Worm (Caenorhabditis elegans) whole organism, young adult: ENCODE data around the gene srd-11.
A peak's percentile ranks its signal among the peaks of the same experiment; 100 is the strongest.

Experiments used
- C06A6.2 ChIP-seq: fragments of 200-800 bp; sonication (Bioruptor generic); conservative IDR thresholded peaks from 2 replicates; pipeline ENCODE4 v1.3.6; 2022; ENCODE audit warnings: missing genetic modification characterization, missing compliant biosample characterization
- D2030.7 ChIP-seq: fragments of 200-800 bp; sonication (Bioruptor generic); IDR thresholded peaks from 2 replicates; pipeline ENCODE4 v1.3.6; 2022; ENCODE audit warnings: missing genetic modification reagents, missing genetic modification characterization, missing compliant biosample characterization
- F33H1.4 ChIP-seq: fragments of 200-800 bp; sonication (Bioruptor generic); IDR thresholded peaks from 2 replicates; pipeline ENCODE4 v1.3.6; 2022; ENCODE audit warnings: missing genetic modification reagents, missing genetic modification characterization, missing compliant biosample characterization
- F37B4.10 ChIP-seq: fragments of 200-800 bp; sonication (Bioruptor generic); IDR thresholded peaks from 2 replicates; pipeline ENCODE4 v1.3.6; 2022; ENCODE audit warnings: missing genetic modification characterization, missing compliant biosample characterization
- K11D2.4 ChIP-seq: fragments of 200-800 bp; sonication (Bioruptor generic); IDR thresholded peaks from 2 replicates; pipeline ENCODE4 v1.3.6; 2022; ENCODE audit warnings: missing genetic modification reagents, missing genetic modification characterization, missing compliant biosample characterization
- T07F8.4 ChIP-seq: sonication (generic microtip); optimal IDR thresholded peaks from 2 replicates; lab custom pipeline; 2016; ENCODE audit warnings: mild to moderate bottlenecking, missing genetic modification characterization, moderate library complexity, missing compliant biosample characterization
- Y53G8AR.9 ChIP-seq: fragments of 200-800 bp; sonication (Bioruptor generic); conservative IDR thresholded peaks from 2 replicates; pipeline ENCODE4 v1.3.6; 2022; ENCODE audit warnings: missing genetic modification reagents, missing genetic modification characterization, missing compliant biosample characterization
- Y56A3A.18 ChIP-seq: fragments of 200-800 bp; sonication (Bioruptor generic); IDR thresholded peaks from 2 replicates; pipeline ENCODE4 v1.3.6; 2022; ENCODE audit warnings: missing genetic modification reagents, missing genetic modification characterization, missing compliant biosample characterization
- Y67H2A.10 ChIP-seq: fragments of 200-800 bp; sonication (Bioruptor generic); conservative IDR thresholded peaks from 2 replicates; pipeline ENCODE4 v1.3.6; 2022; ENCODE audit warnings: missing genetic modification reagents, missing genetic modification characterization, missing compliant biosample characterization
- Y79H2A.3 ChIP-seq: fragments of 200-800 bp; sonication (Bioruptor generic); conservative IDR thresholded peaks from 2 replicates; pipeline ENCODE4 v1.3.6; 2022; ENCODE audit warnings: missing genetic modification reagents, missing genetic modification characterization, missing compliant biosample characterization
- Y95B8A.8 ChIP-seq: fragments of 200-800 bp; sonication (Bioruptor generic); IDR thresholded peaks from 2 replicates; pipeline ENCODE4 v1.3.6; 2022; ENCODE audit warnings: missing genetic modification reagents, missing genetic modification characterization, missing compliant biosample characterization
- akir-1 ChIP-seq: fragments of 200-800 bp; sonication (Bioruptor generic); optimal IDR thresholded peaks from 2 replicates; lab custom pipeline; 2018; ENCODE audit warnings: mild to moderate bottlenecking, missing genetic modification characterization, moderate library complexity, missing compliant biosample characterization
- attf-3 ChIP-seq: fragments of 200-800 bp; sonication (Bioruptor generic); conservative IDR thresholded peaks from 2 replicates; pipeline ENCODE4 v1.3.6; 2022; ENCODE audit warnings: missing genetic modification reagents, missing genetic modification characterization, missing compliant biosample characterization
- attf-5 ChIP-seq: fragments of 200-800 bp; sonication (Bioruptor generic); optimal IDR thresholded peaks from 2 replicates; lab custom pipeline; 2018; ENCODE audit warnings: mild to moderate bottlenecking, missing genetic modification characterization, missing compliant biosample characterization
- attf-6 ChIP-seq: fragments of 200-800 bp; sonication (Bioruptor generic); IDR thresholded peaks from 2 replicates; pipeline ENCODE4 v1.3.6; 2022; ENCODE audit warnings: missing genetic modification reagents, missing genetic modification characterization, missing compliant biosample characterization
- cebp-1 ChIP-seq, 2 experiments: fragments of 200-800 bp in 1 of 2; sonication (Bioruptor generic) in 1 of 2; sonication (generic microtip) in 1 of 2; IDR thresholded peaks in 1 of 2; optimal IDR thresholded peaks in 1 of 2; 2 replicates each; pipeline versions ENCODE4 v1.3.6 to Lab custom; 2017 to 2022; ENCODE audit warnings: missing compliant biosample characterization in 2 of 2, missing genetic modification characterization in 2 of 2, mild to moderate bottlenecking in 1 of 2, missing genetic modification reagents in 1 of 2, moderate library complexity in 1 of 2
- cebp-2 ChIP-seq: fragments of 200-800 bp; sonication (Bioruptor generic); IDR thresholded peaks from 2 replicates; pipeline ENCODE4 v1.3.6; 2022; ENCODE audit warnings: missing genetic modification characterization, missing compliant biosample characterization
- ceh-27 ChIP-seq: fragments of 200-800 bp; sonication (Bioruptor generic); optimal IDR thresholded peaks from 2 replicates; lab custom pipeline; 2018; ENCODE audit warnings: mild to moderate bottlenecking, missing genetic modification characterization, moderate library complexity, missing compliant biosample characterization
- ceh-58 ChIP-seq: fragments of 200-800 bp; sonication (Bioruptor generic); IDR thresholded peaks from 2 replicates; pipeline ENCODE4 v1.3.6; 2022; ENCODE audit warnings: missing genetic modification characterization, missing compliant biosample characterization
- ceh-91 ChIP-seq: fragments of 200-800 bp; sonication (Bioruptor generic); IDR thresholded peaks from 2 replicates; pipeline ENCODE4 v1.3.6; 2022; ENCODE audit warnings: missing genetic modification reagents, missing genetic modification characterization, missing compliant biosample characterization
- die-1 ChIP-seq: sonication (generic microtip); optimal IDR thresholded peaks from 2 replicates; lab custom pipeline; 2016; ENCODE audit warnings: missing genotype, mild to moderate bottlenecking, missing genetic modification characterization, missing compliant biosample characterization
- egl-44 ChIP-seq: fragments of 200-800 bp; sonication (Bioruptor generic); IDR thresholded peaks from 2 replicates; pipeline ENCODE4 v1.3.6; 2022; ENCODE audit warnings: missing genetic modification reagents, missing genetic modification characterization, missing compliant biosample characterization
- egrh-3 ChIP-seq: fragments of 200-800 bp; sonication (Bioruptor generic); IDR thresholded peaks from 2 replicates; pipeline ENCODE4 v1.3.6; 2022; ENCODE audit warnings: missing genetic modification reagents, missing genetic modification characterization, missing compliant biosample characterization
- ekl-4 ChIP-seq: fragments of 200-800 bp; sonication (Bioruptor generic); IDR thresholded peaks from 2 replicates; pipeline ENCODE4 v1.3.6; 2022; ENCODE audit warnings: missing genetic modification reagents, missing genetic modification characterization, missing compliant biosample characterization
- ets-4 ChIP-seq: fragments of 200-800 bp; sonication (Bioruptor generic); optimal IDR thresholded peaks from 2 replicates; lab custom pipeline; 2018; ENCODE audit warnings: mild to moderate bottlenecking, missing genetic modification characterization, missing compliant biosample characterization
- fkh-3 ChIP-seq: sonication (generic microtip); optimal IDR thresholded peaks from 2 replicates; lab custom pipeline; 2016; ENCODE audit warnings: mild to moderate bottlenecking, missing genetic modification characterization, missing compliant biosample characterization
- hsf-1 ChIP-seq: fragments of 200-800 bp; sonication (Bioruptor generic); IDR thresholded peaks from 2 replicates; pipeline ENCODE4 v1.3.6; 2022; ENCODE audit warnings: missing genetic modification reagents, missing genetic modification characterization, missing compliant biosample characterization
- lag-1 ChIP-seq: fragments of 200-800 bp; sonication (Bioruptor generic); IDR thresholded peaks from 2 replicates; pipeline ENCODE4 v1.3.6; 2022; ENCODE audit warnings: missing genetic modification reagents, missing genetic modification characterization, missing compliant biosample characterization
- let-607 ChIP-seq, 2 experiments: fragments of 200-800 bp in 1 of 2; sonication (Bioruptor generic) in 1 of 2; sonication (generic microtip) in 1 of 2; optimal IDR thresholded peaks; 2 replicates each; lab custom pipeline; 2016 to 2018; ENCODE audit warnings: mild to moderate bottlenecking in 2 of 2, missing compliant biosample characterization in 2 of 2, missing genetic modification characterization in 2 of 2, moderate library complexity in 2 of 2, missing genotype in 1 of 2
- lir-1 ChIP-seq: fragments of 200-800 bp; sonication (Bioruptor generic); conservative IDR thresholded peaks from 2 replicates; pipeline ENCODE4 v1.3.6; 2022; ENCODE audit warnings: missing genetic modification reagents, missing genetic modification characterization, missing compliant biosample characterization
- lsl-1 ChIP-seq: fragments of 200-800 bp; sonication (Bioruptor generic); optimal IDR thresholded peaks from 2 replicates; lab custom pipeline; 2018; ENCODE audit warnings: mild to moderate bottlenecking, missing genetic modification characterization, moderate library complexity, missing compliant biosample characterization
- madf-3 ChIP-seq: fragments of 200-800 bp; sonication (Bioruptor generic); IDR thresholded peaks from 2 replicates; pipeline ENCODE4 v1.3.6; 2022; ENCODE audit warnings: missing genetic modification reagents, missing genetic modification characterization, missing compliant biosample characterization
- madf-6 ChIP-seq: fragments of 200-800 bp; sonication (Bioruptor generic); IDR thresholded peaks from 2 replicates; pipeline ENCODE4 v1.3.6; 2022; ENCODE audit warnings: missing genetic modification reagents, missing genetic modification characterization, missing compliant biosample characterization
- madf-8 ChIP-seq: fragments of 200-800 bp; sonication (Bioruptor generic); conservative IDR thresholded peaks from 2 replicates; pipeline ENCODE4 v1.3.6; 2022; ENCODE audit warnings: missing genetic modification reagents, missing genetic modification characterization, missing compliant biosample characterization
- mcd-1 ChIP-seq: fragments of 200-800 bp; sonication (Bioruptor generic); IDR thresholded peaks from 2 replicates; pipeline ENCODE4 v1.3.6; 2022; ENCODE audit warnings: missing genetic modification reagents, missing genetic modification characterization, missing compliant biosample characterization
- mxl-1 ChIP-seq: sonication (generic microtip); optimal IDR thresholded peaks from 2 replicates; lab custom pipeline; 2016; ENCODE audit warnings: missing genetic modification characterization, missing compliant biosample characterization
- nfyb-1 ChIP-seq: fragments of 200-800 bp; sonication (Bioruptor generic); IDR thresholded peaks from 2 replicates; pipeline ENCODE4 v1.3.6; 2022; ENCODE audit warnings: missing genetic modification reagents, missing genetic modification characterization, missing compliant biosample characterization
- nhr-120 ChIP-seq: fragments of 200-800 bp; sonication (Bioruptor generic); IDR thresholded peaks from 2 replicates; pipeline ENCODE4 v1.3.6; 2022; ENCODE audit warnings: missing genetic modification characterization, missing compliant biosample characterization
- pbrm-1 ChIP-seq: fragments of 200-800 bp; sonication (Bioruptor generic); IDR thresholded peaks from 2 replicates; pipeline ENCODE4 v1.3.6; 2022; ENCODE audit warnings: missing genetic modification reagents, missing genetic modification characterization, missing compliant biosample characterization
- repo-1 ChIP-seq: sonication (generic microtip); optimal IDR thresholded peaks from 2 replicates; lab custom pipeline; 2017; ENCODE audit warnings: mild to moderate bottlenecking, missing genetic modification characterization, missing compliant biosample characterization
- sea-2 ChIP-seq: fragments of 200-800 bp; sonication (Bioruptor generic); IDR thresholded peaks from 2 replicates; pipeline ENCODE4 v1.3.6; 2022; ENCODE audit warnings: missing genetic modification characterization, missing compliant biosample characterization
- zfh-2 ChIP-seq: fragments of 200-800 bp; sonication (Bioruptor generic); conservative IDR thresholded peaks from 2 replicates; pipeline ENCODE4 v1.3.6; 2022; ENCODE audit warnings: missing genetic modification reagents, missing genetic modification characterization, missing compliant biosample characterization
- zim-3 ChIP-seq: sonication (generic microtip); optimal IDR thresholded peaks from 2 replicates; lab custom pipeline; 2017; ENCODE audit warnings: mild to moderate bottlenecking, missing genetic modification characterization, moderate library complexity, missing compliant biosample characterization
- ztf-25 ChIP-seq: fragments of 200-800 bp; sonication (Bioruptor generic); IDR thresholded peaks from 2 replicates; pipeline ENCODE4 v1.3.6; 2022; ENCODE audit warnings: missing genetic modification reagents, missing genetic modification characterization, missing compliant biosample characterization
- ztf-28 ChIP-seq: fragments of 200-800 bp; sonication (Bioruptor generic); IDR thresholded peaks from 2 replicates; pipeline ENCODE4 v1.3.6; 2022; ENCODE audit warnings: missing genetic modification reagents, missing genetic modification characterization, missing compliant biosample characterization

Gene srd-11

DNA sequence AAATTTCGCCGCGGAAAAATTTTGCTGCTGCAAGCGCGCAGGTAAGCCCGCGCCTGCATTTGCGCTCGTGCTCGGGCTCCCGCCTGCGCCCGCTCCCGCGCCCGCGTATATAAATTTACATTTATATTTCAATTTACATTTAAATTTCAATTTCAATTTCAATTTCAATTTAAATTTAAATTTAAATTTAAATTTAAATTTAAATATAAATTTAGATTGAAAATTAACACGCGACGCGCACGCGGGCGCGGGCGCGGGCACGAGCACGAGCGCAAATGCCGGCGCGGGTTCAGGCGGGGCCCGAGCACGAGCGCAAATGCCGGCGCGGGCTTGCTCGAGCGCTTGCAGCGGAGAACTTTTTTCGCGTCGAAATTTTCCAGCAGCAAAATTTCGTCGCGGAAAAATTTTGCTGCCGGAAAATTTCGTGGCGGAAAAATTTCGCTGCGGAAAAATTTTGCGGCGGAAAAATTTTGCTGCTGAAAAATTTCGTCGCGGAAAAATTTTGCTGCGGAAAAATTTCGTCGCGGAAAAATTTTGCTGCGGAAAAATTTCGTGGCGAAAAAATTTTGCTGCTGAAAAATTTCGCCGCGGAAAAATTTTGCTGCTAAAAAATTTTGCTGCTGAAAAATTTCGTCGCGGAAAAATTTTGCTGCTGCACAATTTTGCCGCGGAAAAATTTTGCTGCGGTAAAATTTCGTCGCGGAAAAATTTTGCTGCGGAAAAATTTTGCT lies 26.4 kb upstream of the srd-11 start:
- TF ChIP-seq pbrm-1 (GFP tag; lab: Robert Waterston, UW) (0 out of 2 replicates have a peak, but pooled peaks have one; percentile 6), let-607 (tag; optimal IDR thresholded peaks at IDR 0.05; lab: Kevin White, UChicago) (no peak), ztf-25 (GFP tag; lab: Robert Waterston, UW) (peak; percentile 74; the same call in 1 of the 2 replicates), Y95B8A.8 (GFP tag; lab: Robert Waterston, UW) (0 out of 2 replicates have a peak, but pooled peaks have one; percentile 74), lag-1 (GFP tag; lab: Robert Waterston, UW) (peak; percentile 20; the same call in 1 of the 2 replicates), egrh-3 (GFP tag; lab: Robert Waterston, UW) (peak; percentile 100), Y67H2A.10 (peak; percentile 5; the same call in 1 of the 2 replicates), nhr-120 (GFP tag; lab: Robert Waterston, UW) (peak; percentile 87; the same call in 1 of the 2 replicates), cebp-2 (peak; percentile 91), akir-1 (GFP tag; lab: Kevin White, UChicago) (peak; percentile 90), ceh-91 (GFP tag; lab: Robert Waterston, UW) (peak; percentile 32; the same call in 1 of the 2 replicates), lir-1 (GFP tag; lab: Robert Waterston, UW) (no peak), Y53G8AR.9 (GFP tag; lab: Robert Waterston, UW) (0 out of 2 replicates have a peak, but pooled peaks have one; percentile 22), attf-6 (GFP tag; lab: Robert Waterston, UW) (no peak), madf-8 (GFP tag; lab: Robert Waterston, UW) (peak; percentile 43), hsf-1 (peak; percentile 12; the same call in 1 of the 2 replicates), cebp-1 (GFP tag; IDR thresholded peaks at IDR 0.05; lab: Robert Waterston, UW) (peak; percentile 30; the same call in 1 of the 2 replicates), cebp-1 (tag; optimal IDR thresholded peaks at IDR 0.05; lab: Kevin White, UChicago) (no peak), T07F8.4 (tag; lab: Kevin White, UChicago) (no peak), Y56A3A.18 (GFP tag; lab: Robert Waterston, UW) (no peak), zim-3 (tag; lab: Kevin White, UChicago) (no peak), attf-5 (peak; percentile 22), repo-1 (tag; lab: Kevin White, UChicago) (no peak), ceh-58 (GFP tag; lab: Robert Waterston, UW) (0 out of 2 replicates have a peak, but pooled peaks have one; percentile 4), mcd-1 (peak; percentile 90), madf-6 (GFP tag; lab: Robert Waterston, UW) (peak; percentile 55; the same call in 1 of the 2 replicates), Y79H2A.3 (0 out of 2 replicates have a peak, but pooled peaks have one; percentile 9), madf-3 (GFP tag; lab: Robert Waterston, UW) (peak; percentile 81), ets-4 (GFP tag; lab: Kevin White, UChicago) (no peak), mxl-1 (no peak), K11D2.4 (GFP tag; lab: Robert Waterston, UW) (peak; percentile 68; the same call in 1 of the 2 replicates), C06A6.2 (GFP tag; lab: Robert Waterston, UW) (peak; percentile 38; the same call in 1 of the 2 replicates), zfh-2 (GFP tag; lab: Robert Waterston, UW) (peak; percentile 77; the same call in 1 of the 2 replicates), lsl-1 (GFP tag; lab: Kevin White, UChicago) (no peak), D2030.7 (GFP tag; lab: Robert Waterston, UW) (peak; percentile 30), nfyb-1 (0 out of 2 replicates have a peak, but pooled peaks have one; percentile 36), attf-3 (GFP tag; lab: Robert Waterston, UW) (peak; percentile 27; the same call in 1 of the 2 replicates), ztf-28 (0 out of 2 replicates have a peak, but pooled peaks have one; percentile 68), die-1 (peak; percentile 22), sea-2 (GFP tag; lab: Robert Waterston, UW) (0 out of 2 replicates have a peak, but pooled peaks have one; percentile 81), egl-44 (0 out of 2 replicates have a peak, but pooled peaks have one; percentile 15), ceh-27 (GFP tag; lab: Kevin White, UChicago) (no peak), fkh-3 (tag; lab: Kevin White, UChicago) (no peak), F33H1.4 (GFP tag; lab: Robert Waterston, UW) (peak; percentile 5; the same call in 1 of the 2 replicates), ekl-4 (no peak), F37B4.10 (no peak)
